Fruit fly (Drosophila melanogaster): ENCODE measurements around the gene CecB.

- TF ChIP-seq EcR (GFP tag; optimal IDR thresholded peaks at IDR 0.05) (no peak), CG4496 (GFP tag; IDR thresholded peaks at IDR 0.05) (no peak), Ets98B (GFP tag; IDR thresholded peaks at IDR 0.05) (no peak), fd96Ca (GFP tag; IDR thresholded peaks at IDR 0.05) (no peak), CG8159 (tag; optimal IDR thresholded peaks at IDR 0.05) (no peak), CG34367 (tag; optimal IDR thresholded peaks at IDR 0.05) (no peak), CG17806 (tag; optimal IDR thresholded peaks at IDR 0.05) (no peak), CG8301 (tag; optimal IDR thresholded peaks at IDR 0.05) (no peak), CG32121 (GFP tag; IDR thresholded peaks at IDR 0.05) (no peak), D1 (tag; optimal IDR thresholded peaks at IDR 0.05) (no peak), Pif1B (GFP tag; optimal IDR thresholded peaks at IDR 0.05) (no peak)
Measured at dm6 chr3R:30175045-30175589, 38.5 kb downstream of the CecB start.

All from whole organism, pupa.